Fruit fly (Drosophila melanogaster) whole organism, embryonic: ENCODE measurements around the gene CG32488.

Experiments used
- BtbVII ChIP-seq: fragments of 200-800 bp; sonication (Bioruptor generic); optimal IDR thresholded peaks from 3 replicates; lab custom pipeline; 2017; ENCODE audit warnings: missing biosample characterization, mild to moderate bottlenecking, missing genetic modification characterization
- CG11247 ChIP-seq: fragments of 200-800 bp; sonication (Bioruptor generic); IDR thresholded peaks from 2 replicates; pipeline ENCODE4 v1.3.6; 2022; ENCODE audit warnings: missing biosample characterization, missing genetic modification characterization
- CG11723 ChIP-seq: fragments of 200-800 bp; sonication (Bioruptor generic); optimal IDR thresholded peaks from 2 replicates; lab custom pipeline; 2017; ENCODE audit warnings: missing biosample characterization, mild to moderate bottlenecking, missing genetic modification characterization
- CG12155 ChIP-seq: fragments of 200-800 bp; sonication (Bioruptor generic); optimal IDR thresholded peaks from 3 replicates; lab custom pipeline; 2016; ENCODE audit warnings: missing biosample characterization, missing genetic modification characterization
- CG14014 ChIP-seq: fragments of 200-800 bp; sonication (Bioruptor generic); IDR thresholded peaks from 2 replicates; pipeline ENCODE4 v1.3.6; 2022; ENCODE audit warnings: missing biosample characterization, missing genetic modification characterization
- CG16779 ChIP-seq: fragments of 200-800 bp; sonication (Bioruptor generic); IDR thresholded peaks from 2 replicates; pipeline ENCODE4 v1.3.6; 2022; ENCODE audit warnings: missing biosample characterization, missing genetic modification characterization
- CG16813 ChIP-seq: fragments of 200-800 bp; sonication (Bioruptor generic); IDR thresholded peaks from 3 replicates; pipeline ENCODE4 v1.3.6; 2022; ENCODE audit warnings: missing biosample characterization, missing genetic modification characterization; ENCODE audit not compliant: partially characterized antibody
- CG17385 ChIP-seq: fragments of 200-800 bp; sonication (Bioruptor generic); optimal IDR thresholded peaks from 3 replicates; lab custom pipeline; 2018; ENCODE audit warnings: missing biosample characterization, mild to moderate bottlenecking, missing genetic modification characterization
- CG18764 ChIP-seq: fragments of 200-800 bp; sonication (Bioruptor generic); optimal IDR thresholded peaks from 3 replicates; lab custom pipeline; 2016; ENCODE audit warnings: missing biosample characterization, missing genetic modification characterization
- CG2116 ChIP-seq: fragments of 200-800 bp; sonication (Bioruptor generic); optimal IDR thresholded peaks from 3 replicates; lab custom pipeline; 2018; ENCODE audit warnings: missing biosample characterization, mild to moderate bottlenecking, missing genetic modification characterization
- CG2120 ChIP-seq: fragments of 200-800 bp; sonication (Bioruptor generic); optimal IDR thresholded peaks from 3 replicates; lab custom pipeline; 2016; ENCODE audit warnings: missing biosample characterization, missing genetic modification characterization
- CG2129 ChIP-seq: fragments of 200-800 bp; sonication (Bioruptor generic); IDR thresholded peaks from 2 replicates; pipeline ENCODE4 v1.3.6; 2022; ENCODE audit warnings: missing biosample characterization, missing genetic modification characterization; ENCODE audit not compliant: partially characterized antibody
- CG2875 ChIP-seq: fragments of 200-800 bp; sonication (Bioruptor generic); optimal IDR thresholded peaks from 2 replicates; lab custom pipeline; 2017; ENCODE audit warnings: missing biosample characterization, mild to moderate bottlenecking, missing genetic modification characterization, missing genetic modification reagents
- CG30403 ChIP-seq: fragments of 200-800 bp; sonication (Bioruptor generic); optimal IDR thresholded peaks from 3 replicates; lab custom pipeline; 2016; ENCODE audit warnings: missing biosample characterization, missing genetic modification characterization
- CG31224 ChIP-seq: fragments of 200-800 bp; sonication (Bioruptor generic); IDR thresholded peaks from 2 replicates; pipeline ENCODE4 v1.3.6; 2022; ENCODE audit warnings: missing biosample characterization, missing genetic modification characterization
- CG31365 ChIP-seq: fragments of 200-800 bp; sonication (Bioruptor generic); optimal IDR thresholded peaks from 2 replicates; lab custom pipeline; 2018; ENCODE audit warnings: missing biosample characterization, mild to moderate bottlenecking, missing genetic modification characterization
- CG3726 ChIP-seq: fragments of 200-800 bp; sonication (Bioruptor generic); IDR thresholded peaks from 3 replicates; pipeline ENCODE4, ENCODE4 v1.3.6; 2022; ENCODE audit warnings: missing biosample characterization, missing genetic modification characterization
- CG42726 ChIP-seq: fragments of 200-800 bp; sonication (Bioruptor generic); IDR thresholded peaks from 2 replicates; pipeline ENCODE4 v1.3.6; 2022; ENCODE audit warnings: missing biosample characterization, missing genetic modification characterization; ENCODE audit not compliant: partially characterized antibody
- CG4617 ChIP-seq: fragments of 200-800 bp; sonication (Bioruptor generic); optimal IDR thresholded peaks from 3 replicates; lab custom pipeline; 2016; ENCODE audit warnings: missing biosample characterization, missing genetic modification characterization, borderline replicate concordance
- CG4820 ChIP-seq: fragments of 200-800 bp; sonication (Bioruptor generic); optimal IDR thresholded peaks from 3 replicates; lab custom pipeline; 2016; ENCODE audit warnings: missing biosample characterization, missing genetic modification characterization
- CG6854 ChIP-seq: fragments of 200-800 bp; sonication (Bioruptor generic); optimal IDR thresholded peaks from 3 replicates; lab custom pipeline; 2017; ENCODE audit warnings: missing biosample characterization, mild to moderate bottlenecking, missing genetic modification characterization
- CG8765 ChIP-seq: fragments of 200-800 bp; sonication (Bioruptor generic); IDR thresholded peaks from 2 replicates; pipeline ENCODE4 v1.3.6; 2022; ENCODE audit warnings: missing biosample characterization, missing genetic modification characterization
- D19B ChIP-seq: fragments of 200-800 bp; sonication (Bioruptor generic); optimal IDR thresholded peaks from 2 replicates; lab custom pipeline; 2017; ENCODE audit warnings: missing biosample characterization, mild to moderate bottlenecking, missing genetic modification characterization
- Doc2 ChIP-seq: fragments of 200-800 bp; sonication (Bioruptor generic); IDR thresholded peaks from 2 replicates; pipeline ENCODE4 v1.3.6; 2022; ENCODE audit warnings: missing biosample characterization, missing genetic modification characterization
- ERR ChIP-seq: fragments of 200-800 bp; sonication (Bioruptor generic); optimal IDR thresholded peaks from 2 replicates; lab custom pipeline; 2016; ENCODE audit warnings: missing biosample characterization, missing genetic modification characterization
- GATAe ChIP-seq: fragments of 200-800 bp; sonication (Bioruptor generic); conservative IDR thresholded peaks from 2 replicates; pipeline ENCODE4 v1.3.6; 2022; ENCODE audit warnings: missing biosample characterization, missing genetic modification characterization
- HLH54F ChIP-seq: fragments of 200-800 bp; sonication (Bioruptor generic); optimal IDR thresholded peaks from 3 replicates; lab custom pipeline; 2016; ENCODE audit warnings: missing biosample characterization, missing genetic modification characterization
- HmgD ChIP-seq: fragments of 200-800 bp; sonication (Bioruptor generic); optimal IDR thresholded peaks from 3 replicates; lab custom pipeline; 2016; ENCODE audit warnings: missing biosample characterization, missing genetic modification characterization
- Jarid2 ChIP-seq: fragments of 200-800 bp; sonication (Bioruptor generic); optimal IDR thresholded peaks from 3 replicates; lab custom pipeline; 2017; ENCODE audit warnings: mild to moderate bottlenecking, missing biosample characterization, missing genetic modification reagents, missing genetic modification characterization
- NK7.1 ChIP-seq: fragments of 200-800 bp; sonication (Bioruptor generic); optimal IDR thresholded peaks from 3 replicates; lab custom pipeline; 2016; ENCODE audit warnings: missing biosample characterization, missing genetic modification characterization
- Sin3A ChIP-seq: fragments of >200 bp; optimal IDR thresholded peaks from 2 replicates; lab custom pipeline; 2018
- TFAM ChIP-seq: fragments of 200-800 bp; sonication (Bioruptor generic); optimal IDR thresholded peaks from 2 replicates; lab custom pipeline; 2017; ENCODE audit warnings: missing biosample characterization, missing genetic modification characterization, inconsistent platforms
- Xrp1 ChIP-seq: fragments of 200-800 bp; sonication (Bioruptor generic); IDR thresholded peaks from 2 replicates; pipeline ENCODE4 v1.3.6; 2022; ENCODE audit warnings: missing biosample characterization, missing genetic modification characterization
- ap ChIP-seq: fragments of 200-800 bp; sonication (Bioruptor generic); IDR thresholded peaks from 2 replicates; pipeline ENCODE4 v1.3.6; 2022; ENCODE audit warnings: missing biosample characterization, missing genetic modification characterization
- az2 ChIP-seq: fragments of 200-800 bp; sonication (Bioruptor generic); optimal IDR thresholded peaks from 3 replicates; lab custom pipeline; 2016; ENCODE audit warnings: missing biosample characterization, missing genetic modification characterization
- chn ChIP-seq: fragments of 200-800 bp; sonication (Bioruptor generic); optimal IDR thresholded peaks from 2 replicates; lab custom pipeline; 2016; ENCODE audit warnings: missing biosample characterization, missing genetic modification characterization
- danr ChIP-seq: fragments of 200-800 bp; sonication (Bioruptor generic); IDR thresholded peaks from 2 replicates; pipeline ENCODE4 v1.3.6; 2022; ENCODE audit warnings: missing biosample characterization, missing genetic modification characterization
- fd102C ChIP-seq: fragments of 200-800 bp; sonication (Bioruptor generic); optimal IDR thresholded peaks from 2 replicates; lab custom pipeline; 2018; ENCODE audit warnings: missing biosample characterization, mild to moderate bottlenecking, missing genetic modification characterization, moderate library complexity
- gce ChIP-seq: fragments of 200-800 bp; sonication (Bioruptor generic); IDR thresholded peaks from 3 replicates; pipeline ENCODE4 v1.3.6; 2022; ENCODE audit warnings: missing biosample characterization, missing genetic modification characterization
- grn ChIP-seq: fragments of 200-800 bp; sonication (Bioruptor generic); optimal IDR thresholded peaks from 3 replicates; lab custom pipeline; 2017; ENCODE audit warnings: missing biosample characterization, missing genetic modification characterization
- kni ChIP-seq: fragments of 200-800 bp; sonication (Bioruptor generic); optimal IDR thresholded peaks from 3 replicates; lab custom pipeline; 2017; ENCODE audit warnings: mild to moderate bottlenecking, missing biosample characterization, missing genetic modification reagents, missing genetic modification characterization
- knrl ChIP-seq: fragments of 200-800 bp; sonication (Bioruptor generic); IDR thresholded peaks from 3 replicates; pipeline ENCODE4 v1.3.6; 2022; ENCODE audit warnings: missing biosample characterization, missing genetic modification characterization; ENCODE audit not compliant: partially characterized antibody
- lbe ChIP-seq: fragments of 200-800 bp; sonication (Bioruptor generic); optimal IDR thresholded peaks from 2 replicates; lab custom pipeline; 2016; ENCODE audit warnings: missing biosample characterization, mild to moderate bottlenecking, missing genetic modification characterization
- luna ChIP-seq: fragments of 200-800 bp; sonication (Bioruptor generic); optimal IDR thresholded peaks from 2 replicates; lab custom pipeline; 2016; ENCODE audit warnings: missing biosample characterization, missing genetic modification characterization
- odd ChIP-seq: fragments of 200-800 bp; sonication (Bioruptor generic); optimal IDR thresholded peaks from 2 replicates; lab custom pipeline; 2017; ENCODE audit warnings: missing biosample characterization, mild to moderate bottlenecking, missing genetic modification characterization
- slou ChIP-seq: fragments of 200-800 bp; sonication (Bioruptor generic); optimal IDR thresholded peaks from 3 replicates; lab custom pipeline; 2016; ENCODE audit warnings: missing biosample characterization, missing genetic modification characterization
- so ChIP-seq: fragments of 200-800 bp; sonication (Bioruptor generic); IDR thresholded peaks from 3 replicates; pipeline ENCODE4 v1.3.6; 2022; ENCODE audit warnings: missing biosample characterization, missing genetic modification characterization
- ssp ChIP-seq: fragments of 200-800 bp; sonication (Bioruptor generic); IDR thresholded peaks from 2 replicates; pipeline ENCODE4 v1.3.6; 2022; ENCODE audit warnings: missing biosample characterization, missing genetic modification characterization
- twi ChIP-seq: fragments of 200-800 bp; optimal IDR thresholded peaks from 2 replicates; lab custom pipeline; 2019; ENCODE audit warnings: missing biosample characterization, mild to moderate bottlenecking, missing genetic modification characterization, moderate library complexity
- tx ChIP-seq: fragments of 200-800 bp; sonication (Bioruptor generic); optimal IDR thresholded peaks from 2 replicates; lab custom pipeline; 2016; ENCODE audit warnings: missing biosample characterization, missing genetic modification characterization

Gene CG32488

DNA sequence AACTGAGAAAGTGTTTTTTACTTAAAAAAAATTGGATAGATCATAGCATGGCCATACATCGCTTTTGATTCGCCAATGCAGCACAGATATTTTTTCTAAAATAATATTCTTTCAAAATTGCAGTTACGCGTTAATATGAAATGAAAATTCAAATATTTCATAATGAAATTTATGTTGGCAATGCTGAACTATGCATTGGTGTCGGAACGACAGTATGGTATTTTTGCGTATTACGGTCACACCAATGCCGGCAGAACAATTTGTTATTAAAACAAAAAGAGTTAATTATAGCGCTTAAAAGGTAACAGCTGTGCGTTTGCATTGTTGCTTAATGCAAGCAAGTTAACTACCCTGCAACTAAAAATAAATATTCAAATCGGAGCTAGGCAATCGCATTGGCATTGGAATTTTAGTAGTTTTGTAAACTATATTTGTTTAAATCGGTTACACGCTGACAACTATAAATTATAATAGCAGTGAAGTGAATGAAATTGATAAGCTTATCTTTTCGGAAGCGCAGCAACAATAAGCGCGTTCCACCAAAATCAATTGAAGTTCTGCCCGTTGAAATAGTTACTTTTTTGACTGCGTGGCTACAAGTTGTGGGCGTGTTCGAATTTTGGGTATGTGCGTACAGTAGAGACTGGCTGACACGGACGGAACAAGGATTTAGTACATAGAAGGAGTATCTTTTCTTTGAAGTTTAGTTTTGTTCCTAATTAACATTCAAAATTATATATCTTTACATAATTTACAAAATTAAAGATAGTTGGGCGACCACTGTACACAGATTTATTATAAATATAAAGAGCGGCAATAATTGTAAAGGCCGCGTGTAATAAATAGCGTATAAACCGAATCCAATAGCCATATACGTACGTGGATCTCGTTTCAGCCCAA lies 26.5 kb upstream of the CG32488 start, which contains the start of gene Prx4 (continued):
- peak; percentile 4 for TF ChIP-seq fd102C (GFP tag; lab: Kevin White, UChicago)
- TF ChIP-seq Jarid2 (GFP tag; lab: Kevin White, UChicago): peak; percentile 21
- TF ChIP-seq ap (GFP tag; lab: Robert Waterston, UW): peak; percentile 65
- TF ChIP-seq chn (GFP tag; lab: Kevin White, UChicago): peak; percentile 11
- no peak for TF ChIP-seq lbe (GFP tag; lab: Kevin White, UChicago)
- TF ChIP-seq Xrp1 (GFP tag; lab: Robert Waterston, UW): peak; percentile 85
- no peak for TF ChIP-seq Sin3A (lab: Kevin White, UChicago)
- TF ChIP-seq CG11247 (GFP tag; lab: Robert Waterston, UW): peak; percentile 76
- no peak for TF ChIP-seq CG42726 (GFP tag; lab: Robert Waterston, UW)
- peak; percentile 68 for TF ChIP-seq CG17385 (GFP tag; lab: Kevin White, UChicago)
- TF ChIP-seq CG18764 (GFP tag; lab: Kevin White, UChicago): no peak
- peak; percentile 66 for TF ChIP-seq BtbVII (GFP tag; lab: Kevin White, UChicago)
- TF ChIP-seq CG2116 (GFP tag; lab: Kevin White, UChicago): no peak
- TF ChIP-seq CG6854 (GFP tag; lab: Kevin White, UChicago): peak; percentile 56
- TF ChIP-seq ssp (GFP tag; lab: Robert Waterston, UW): no peak; the same call in 1 of the 2 replicates
- peak; percentile 66 for TF ChIP-seq CG12155 (GFP tag; lab: Kevin White, UChicago)
- TF ChIP-seq gce (GFP tag; lab: Robert Waterston, UW): peak; percentile 66; the same call in 2 of the 3 replicates
- no peak for TF ChIP-seq GATAe (GFP tag; lab: Robert Waterston, UW)
- peak; percentile 71; the same call in 2 of the 3 replicates for TF ChIP-seq CG3726 (GFP tag; lab: Robert Waterston, UW)
- no peak for TF ChIP-seq luna (GFP tag; lab: Kevin White, UChicago)
- no peak for TF ChIP-seq HmgD (GFP tag; lab: Kevin White, UChicago)
- TF ChIP-seq CG16779 (GFP tag; lab: Robert Waterston, UW): 0 out of 2 replicates have a peak, but pooled peaks have one; percentile 55
- peak; percentile 43; the same call in 1 of the 2 replicates for TF ChIP-seq CG8765 (GFP tag; lab: Robert Waterston, UW)
- TF ChIP-seq CG4617 (GFP tag; lab: Kevin White, UChicago): no peak
- TF ChIP-seq HLH54F (GFP tag; lab: Kevin White, UChicago): peak; percentile 33
- TF ChIP-seq CG2129 (GFP tag; lab: Robert Waterston, UW): no peak
- peak; percentile 18 for TF ChIP-seq twi (tag; lab: Kevin White, UChicago)
- no peak for TF ChIP-seq slou
- TF ChIP-seq CG14014 (GFP tag; lab: Robert Waterston, UW): peak; percentile 78
- no peak for TF ChIP-seq NK7.1 (GFP tag; lab: Kevin White, UChicago)
- TF ChIP-seq CG2120 (GFP tag; lab: Kevin White, UChicago): peak; percentile 80
- TF ChIP-seq Doc2 (GFP tag; lab: Robert Waterston, UW): no peak
- peak; percentile 62 for TF ChIP-seq az2 (GFP tag; lab: Kevin White, UChicago)
- peak; percentile 51 for TF ChIP-seq CG31224
- peak; percentile 61 for TF ChIP-seq D19B (GFP tag; lab: Kevin White, UChicago)
- peak; percentile 49 for TF ChIP-seq odd (GFP tag; lab: Kevin White, UChicago)
- no peak for TF ChIP-seq CG31365
- peak; percentile 76 for TF ChIP-seq CG30403
- TF ChIP-seq CG2875 (GFP tag; lab: Kevin White, UChicago): peak; percentile 65
- no peak for TF ChIP-seq grn (GFP tag; lab: Kevin White, UChicago)
- no peak for TF ChIP-seq kni
- no peak for TF ChIP-seq TFAM
- no peak for TF ChIP-seq tx (GFP tag; lab: Kevin White, UChicago)
- no peak for TF ChIP-seq ERR (GFP tag; lab: Kevin White, UChicago)
- no peak for TF ChIP-seq danr (GFP tag; lab: Robert Waterston, UW)
- no peak for TF ChIP-seq CG16813 (GFP tag; lab: Robert Waterston, UW)
- TF ChIP-seq knrl: no peak
- no peak for TF ChIP-seq CG11723
- TF ChIP-seq so (GFP tag; lab: Robert Waterston, UW): peak; percentile 76
- TF ChIP-seq CG4820 (GFP tag; lab: Kevin White, UChicago): peak; percentile 31
